Worm (Caenorhabditis elegans) whole organism, L1 larva: ENCODE measurements around the gene C45B2.8.
A peak's percentile ranks its signal among the peaks of the same experiment; 100 is the strongest.

Source experiments
- ceh-8 ChIP-seq: fragments of 200-800 bp; sonication (Bioruptor generic); optimal IDR thresholded peaks from 2 replicates; lab custom pipeline; 2018; ENCODE audit warnings: mild to moderate bottlenecking, missing genetic modification characterization, moderate library complexity, missing compliant biosample characterization
- isw-1 ChIP-seq: fragments of 200-800 bp; sonication (Bioruptor generic); IDR thresholded peaks from 2 replicates; pipeline ENCODE4 v1.3.6; 2022; ENCODE audit warnings: missing genetic modification characterization, missing compliant biosample characterization
- lin-39 ChIP-seq: fragments of 150-350 bp; optimal IDR thresholded peaks from 2 replicates; lab custom pipeline; 2014; ENCODE audit warnings: missing biosample characterization, missing genetic modification reagents, missing genetic modification characterization
- mdl-1 ChIP-seq, 2 experiments: fragments of 150-350 bp; optimal IDR thresholded peaks; 2 replicates each; lab custom pipeline; 2014 to 2017; ENCODE audit warnings: missing biosample characterization in 2 of 2, missing genetic modification characterization in 2 of 2, inconsistent platforms in 1 of 2
- nhr-11 ChIP-seq: fragments of 150-350 bp; optimal IDR thresholded peaks from 2 replicates; lab custom pipeline; 2014; ENCODE audit warnings: missing biosample characterization, missing genetic modification characterization
- nhr-237 ChIP-seq: fragments of 150-350 bp; optimal IDR thresholded peaks from 2 replicates; lab custom pipeline; 2014; ENCODE audit warnings: missing biosample characterization, missing genetic modification characterization
- nhr-28 ChIP-seq: fragments of 150-350 bp; optimal IDR thresholded peaks from 2 replicates; lab custom pipeline; 2014; ENCODE audit warnings: missing biosample characterization, missing genetic modification characterization
- tlp-1 ChIP-seq: fragments of 150-350 bp; optimal IDR thresholded peaks from 2 replicates; lab custom pipeline; 2014; ENCODE audit warnings: missing biosample characterization, missing genetic modification characterization

- TF ChIP-seq isw-1 (GFP tag; lab: Robert Waterston, UW) (peak; percentile 96), nhr-28 (tag; lab: Kevin White, UChicago) (no peak), nhr-237 (tag; lab: Kevin White, UChicago) (peak; percentile 88), tlp-1 (tag; lab: Kevin White, UChicago) (no peak), ceh-8 (GFP tag; lab: Kevin White, UChicago) (peak; percentile 88), mdl-1 (tag; optimal IDR thresholded peaks at IDR 0.05; lab: Kevin White, UChicago) (peak in 1 of 2 experiments; percentile 98), nhr-11 (tag; lab: Kevin White, UChicago) (peak; percentile 84), lin-39 (tag; lab: Kevin White, UChicago) (peak; percentile 73)
These were observed 4.2 kb downstream of the C45B2.8 start, which contains the start of gene hsp-3 for ce11 chrX:6091967-6092366.
